Fruit fly (Drosophila melanogaster) whole organism, embryonic: ENCODE measurements around the gene mRpL46.

Experiments
- ATbp ChIP-seq: fragments of 200-800 bp; sonication (Bioruptor generic); optimal IDR thresholded peaks from 2 replicates; lab custom pipeline; 2017; ENCODE audit warnings: missing biosample characterization, mild to moderate bottlenecking, missing genetic modification characterization, missing genetic modification reagents
- BEAF-32 ChIP-seq: fragments of 200-800 bp; sonication (Bioruptor generic); optimal IDR thresholded peaks from 3 replicates; lab custom pipeline; 2017; ENCODE audit warnings: missing biosample characterization, missing genetic modification characterization, mild to moderate bottlenecking, moderate library complexity, missing genetic modification reagents
- CG10267 ChIP-seq: fragments of 200-800 bp; sonication (Bioruptor generic); optimal IDR thresholded peaks from 2 replicates; lab custom pipeline; 2018; ENCODE audit warnings: missing biosample characterization, mild to moderate bottlenecking, missing genetic modification characterization, moderate library complexity
- CG15011 ChIP-seq: fragments of 200-800 bp; sonication (Bioruptor generic); optimal IDR thresholded peaks from 3 replicates; lab custom pipeline; 2018; ENCODE audit warnings: missing biosample characterization, mild to moderate bottlenecking, missing genetic modification characterization
- CG2129 ChIP-seq: fragments of 200-800 bp; sonication (Bioruptor generic); IDR thresholded peaks from 2 replicates; pipeline ENCODE4 v1.3.6; 2022; ENCODE audit warnings: missing biosample characterization, missing genetic modification characterization; ENCODE audit not compliant: partially characterized antibody
- CG2678 ChIP-seq: fragments of 200-800 bp; sonication (Bioruptor generic); optimal IDR thresholded peaks from 3 replicates; lab custom pipeline; 2019; ENCODE audit warnings: missing biosample characterization, mild to moderate bottlenecking, missing genetic modification characterization, moderate library complexity
- CG2712 ChIP-seq: fragments of 200-800 bp; optimal IDR thresholded peaks from 3 replicates; lab custom pipeline; 2019; ENCODE audit warnings: missing biosample characterization, mild to moderate bottlenecking, missing genetic modification characterization, moderate library complexity
- CG2889 ChIP-seq: fragments of 200-800 bp; sonication (Bioruptor generic); IDR thresholded peaks from 3 replicates; pipeline ENCODE4 v1.3.6; 2022; ENCODE audit warnings: missing biosample characterization, missing genetic modification characterization
- CG33557 ChIP-seq: fragments of 200-800 bp; sonication (Bioruptor generic); optimal IDR thresholded peaks from 2 replicates; lab custom pipeline; 2019; ENCODE audit warnings: missing biosample characterization, mild to moderate bottlenecking, missing genetic modification characterization, moderate library complexity
- CG42726 ChIP-seq: fragments of 200-800 bp; sonication (Bioruptor generic); IDR thresholded peaks from 2 replicates; pipeline ENCODE4 v1.3.6; 2022; ENCODE audit warnings: missing biosample characterization, missing genetic modification characterization; ENCODE audit not compliant: partially characterized antibody
- CG4730 ChIP-seq: fragments of 200-800 bp; sonication (Bioruptor generic); IDR thresholded peaks from 2 replicates; pipeline ENCODE4 v1.3.6; 2022; ENCODE audit warnings: missing biosample characterization, missing genetic modification characterization
- CG6254 ChIP-seq: fragments of 200-800 bp; sonication (Bioruptor generic); optimal IDR thresholded peaks from 3 replicates; lab custom pipeline; 2017; ENCODE audit warnings: mild to moderate bottlenecking, missing biosample characterization, missing genetic modification reagents, missing genetic modification characterization
- CG6689 ChIP-seq: fragments of 200-800 bp; sonication (Bioruptor generic); IDR thresholded peaks from 2 replicates; pipeline ENCODE4 v1.3.6; 2022; ENCODE audit warnings: missing biosample characterization, missing genetic modification characterization
- CG7928 ChIP-seq: fragments of 200-800 bp; sonication (Bioruptor generic); optimal IDR thresholded peaks from 2 replicates; lab custom pipeline; 2017; ENCODE audit warnings: missing biosample characterization, mild to moderate bottlenecking, missing genetic modification characterization
- CG8765 ChIP-seq: fragments of 200-800 bp; sonication (Bioruptor generic); IDR thresholded peaks from 2 replicates; pipeline ENCODE4 v1.3.6; 2022; ENCODE audit warnings: missing biosample characterization, missing genetic modification characterization
- CoRest ChIP-seq: fragments of 200-800 bp; sonication (Bioruptor generic); optimal IDR thresholded peaks from 3 replicates; lab custom pipeline; 2018; ENCODE audit warnings: missing biosample characterization, mild to moderate bottlenecking, missing genetic modification characterization, moderate library complexity
- Dfd ChIP-seq, 2 experiments: fragments of >200 bp; optimal IDR thresholded peaks; 2 replicates each; lab custom pipeline; 2017; ENCODE audit warnings: missing biosample characterization in 2 of 2, missing genetic modification characterization in 2 of 2
- Dref ChIP-seq: fragments of 200-800 bp; sonication (Bioruptor generic); IDR thresholded peaks from 2 replicates; pipeline ENCODE4 v1.3.6; 2022; ENCODE audit warnings: missing biosample characterization, missing genetic modification characterization
- E2f1 ChIP-seq: fragments of 200-800 bp; sonication (Bioruptor generic); IDR thresholded peaks from 2 replicates; pipeline ENCODE4 v1.3.6; 2022; ENCODE audit warnings: missing biosample characterization, missing genetic modification characterization
- Fer1 ChIP-seq: fragments of 200-800 bp; sonication (Bioruptor generic); optimal IDR thresholded peaks from 2 replicates; lab custom pipeline; 2017; ENCODE audit warnings: missing biosample characterization, mild to moderate bottlenecking, missing genetic modification characterization
- Fer2 ChIP-seq: fragments of 200-800 bp; sonication (Bioruptor generic); optimal IDR thresholded peaks from 2 replicates; lab custom pipeline; 2018; ENCODE audit warnings: missing biosample characterization, mild to moderate bottlenecking, missing genetic modification characterization, moderate library complexity
- HLHmδ ChIP-seq: fragments of 200-800 bp; sonication (Bioruptor generic); optimal IDR thresholded peaks from 2 replicates; lab custom pipeline; 2018; ENCODE audit warnings: missing biosample characterization, mild to moderate bottlenecking, missing genetic modification characterization, moderate library complexity
- Hr39 ChIP-seq: fragments of >200 bp; optimal IDR thresholded peaks from 2 replicates; lab custom pipeline; 2017
- MTF-1 ChIP-seq: fragments of 200-800 bp; sonication (Bioruptor generic); optimal IDR thresholded peaks from 2 replicates; lab custom pipeline; 2018; ENCODE audit warnings: missing biosample characterization, mild to moderate bottlenecking, missing genetic modification characterization, borderline replicate concordance
- NC2α ChIP-seq: fragments of 200-800 bp; sonication (Bioruptor generic); optimal IDR thresholded peaks from 2 replicates; lab custom pipeline; 2016; ENCODE audit warnings: missing biosample characterization, missing genetic modification characterization
- Nf-YB ChIP-seq: fragments of 200-800 bp; sonication (Bioruptor generic); optimal IDR thresholded peaks from 3 replicates; lab custom pipeline; 2019; ENCODE audit warnings: missing biosample characterization, mild to moderate bottlenecking, missing genetic modification characterization, moderate library complexity
- Oaz ChIP-seq: fragments of 200-800 bp; sonication (Bioruptor generic); IDR thresholded peaks from 2 replicates; pipeline ENCODE4 v1.3.6; 2022; ENCODE audit warnings: missing biosample characterization, missing genetic modification characterization
- Rfx ChIP-seq: fragments of 200-800 bp; sonication (Bioruptor generic); IDR thresholded peaks from 2 replicates; pipeline ENCODE4 v1.3.6; 2022; ENCODE audit warnings: missing biosample characterization, missing genetic modification characterization
- Sox100B ChIP-seq: fragments of 200-800 bp; sonication (Bioruptor generic); optimal IDR thresholded peaks from 3 replicates; lab custom pipeline; 2018; ENCODE audit warnings: missing biosample characterization, mild to moderate bottlenecking, missing genetic modification characterization
- Vsx1 ChIP-seq: fragments of 200-800 bp; sonication (Bioruptor generic); optimal IDR thresholded peaks from 2 replicates; lab custom pipeline; 2017; ENCODE audit warnings: missing biosample characterization, mild to moderate bottlenecking, missing genetic modification characterization, missing genetic modification reagents
- ase ChIP-seq: fragments of 200-800 bp; sonication (Bioruptor generic); IDR thresholded peaks from 3 replicates; pipeline ENCODE4 v1.3.6; 2022; ENCODE audit warnings: missing biosample characterization, missing genetic modification characterization
- cas ChIP-seq: fragments of 200-800 bp; sonication (Bioruptor generic); IDR thresholded peaks from 2 replicates; pipeline ENCODE4 v1.3.6; 2022; ENCODE audit warnings: missing biosample characterization, missing genetic modification characterization
- chn ChIP-seq: fragments of 200-800 bp; sonication (Bioruptor generic); optimal IDR thresholded peaks from 2 replicates; lab custom pipeline; 2016; ENCODE audit warnings: missing biosample characterization, missing genetic modification characterization
- dmrt11E ChIP-seq: fragments of 200-800 bp; sonication (Bioruptor generic); optimal IDR thresholded peaks from 3 replicates; lab custom pipeline; 2018; ENCODE audit warnings: missing biosample characterization, mild to moderate bottlenecking, missing genetic modification characterization, moderate library complexity
- gfzf ChIP-seq: fragments of 200-800 bp; sonication (Bioruptor generic); optimal IDR thresholded peaks from 2 replicates; lab custom pipeline; 2016; ENCODE audit warnings: missing biosample characterization, mild to moderate bottlenecking, missing genetic modification characterization, moderate library complexity
- gsb ChIP-seq: fragments of 200-800 bp; sonication (Bioruptor generic); IDR thresholded peaks from 2 replicates; pipeline ENCODE4 v1.3.6; 2022; ENCODE audit warnings: missing biosample characterization, missing genetic modification characterization
- hbn ChIP-seq: fragments of 200-800 bp; sonication (Bioruptor generic); IDR thresholded peaks from 2 replicates; pipeline ENCODE4 v1.3.6; 2022; ENCODE audit warnings: missing biosample characterization, missing genetic modification characterization; ENCODE audit not compliant: partially characterized antibody
- mirr ChIP-seq: fragments of 200-800 bp; sonication (Bioruptor generic); optimal IDR thresholded peaks from 3 replicates; lab custom pipeline; 2018; ENCODE audit warnings: missing biosample characterization, mild to moderate bottlenecking, missing genetic modification characterization
- mld ChIP-seq: fragments of 200-800 bp; sonication (Bioruptor generic); IDR thresholded peaks from 3 replicates; pipeline ENCODE4 v1.3.6; 2022; ENCODE audit warnings: missing biosample characterization, missing genetic modification characterization; ENCODE audit not compliant: partially characterized antibody
- nerfin-1 ChIP-seq: fragments of 200-800 bp; sonication (Bioruptor generic); optimal IDR thresholded peaks from 3 replicates; lab custom pipeline; 2019; ENCODE audit warnings: missing biosample characterization, mild to moderate bottlenecking, missing genetic modification characterization, moderate library complexity
- onecut ChIP-seq: fragments of 200-800 bp; sonication (Bioruptor generic); IDR thresholded peaks from 2 replicates; pipeline ENCODE4 v1.3.6; 2022; ENCODE audit warnings: missing biosample characterization, missing genetic modification characterization
- prd ChIP-seq, 3 experiments: fragments of >200 bp in 2 of 3; fragments of 200-800 bp in 1 of 3; sonication (Bioruptor generic) in 1 of 3; optimal IDR thresholded peaks in 2 of 3; IDR thresholded peaks in 1 of 3; 2 replicates in 2 of 3; 3 replicates in 1 of 3; pipeline versions ENCODE4 v1.3.6 to Lab custom; 2017 to 2022; ENCODE audit warnings: missing biosample characterization in 1 of 3, missing genetic modification characterization in 1 of 3
- pros ChIP-seq: fragments of 200-800 bp; sonication (Bioruptor generic); optimal IDR thresholded peaks from 3 replicates; lab custom pipeline; 2019; ENCODE audit warnings: missing biosample characterization, mild to moderate bottlenecking, missing genetic modification characterization, moderate library complexity
- rib ChIP-seq: fragments of 200-800 bp; sonication (Bioruptor generic); IDR thresholded peaks from 2 replicates; pipeline ENCODE4 v1.3.6; 2022; ENCODE audit warnings: missing biosample characterization, missing genetic modification characterization
- shn ChIP-seq: fragments of 200-800 bp; sonication (Bioruptor generic); optimal IDR thresholded peaks from 3 replicates; lab custom pipeline; 2016; ENCODE audit warnings: missing biosample characterization, missing genetic modification characterization
- sqz ChIP-seq: fragments of 200-800 bp; sonication (Bioruptor generic); optimal IDR thresholded peaks from 3 replicates; lab custom pipeline; 2018; ENCODE audit warnings: missing biosample characterization, mild to moderate bottlenecking, missing genetic modification characterization
- tio ChIP-seq: fragments of 200-800 bp; sonication (Bioruptor generic); optimal IDR thresholded peaks from 2 replicates; lab custom pipeline; 2017; ENCODE audit warnings: missing biosample characterization, missing genetic modification characterization, inconsistent platforms
- zen ChIP-seq: fragments of 200-800 bp; sonication (Bioruptor generic); optimal IDR thresholded peaks from 3 replicates; lab custom pipeline; 2018; ENCODE audit warnings: missing biosample characterization, mild to moderate bottlenecking, missing genetic modification characterization, moderate library complexity

mRpL46 gene

dm6 chr3L:1794943-1795696 is 17.9 kb downstream of the mRpL46 start, which contains the start of the genes alpha-Spec, dlt and Cdc37 (continued):
- TF ChIP-seq CG2712 (tag; lab: Kevin White, UChicago) = peak; percentile 66
- peak; percentile 4 for TF ChIP-seq chn
- TF ChIP-seq pros = peak; percentile 15
- no peak for TF ChIP-seq tio (GFP tag; lab: Kevin White, UChicago)
- TF ChIP-seq CG4730 (GFP tag; lab: Robert Waterston, UW) = no peak
- TF ChIP-seq CG33557 (GFP tag; lab: Kevin White, UChicago) = peak; percentile 29
- no peak for TF ChIP-seq Hr39 (lab: Kevin White, UChicago)
- no peak for TF ChIP-seq Sox100B (GFP tag; lab: Kevin White, UChicago)
- TF ChIP-seq BEAF-32 (GFP tag; lab: Kevin White, UChicago) = peak; percentile 86
- peak; percentile 66 for TF ChIP-seq CG42726
- TF ChIP-seq Vsx1 (GFP tag; lab: Kevin White, UChicago) = no peak
- TF ChIP-seq CG10267 = peak; percentile 79
- no peak for TF ChIP-seq gsb (GFP tag; lab: Robert Waterston, UW)
- no peak for TF ChIP-seq Dfd (GFP tag; optimal IDR thresholded peaks at IDR 0.05; lab: Kevin White, UChicago)
- TF ChIP-seq CG2129 (GFP tag; lab: Robert Waterston, UW) = peak; percentile 38; the same call in 1 of the 2 replicates
- TF ChIP-seq ATbp (GFP tag; lab: Kevin White, UChicago) = no peak
- no peak for TF ChIP-seq nerfin-1 (tag; lab: Kevin White, UChicago)
- peak; percentile 14 for TF ChIP-seq Nf-YB (GFP tag; lab: Kevin White, UChicago)
- no peak for TF ChIP-seq HLHmδ (GFP tag; lab: Kevin White, UChicago)
- TF ChIP-seq cas = no peak
- TF ChIP-seq MTF-1 (GFP tag; lab: Kevin White, UChicago) = peak; percentile 15
- TF ChIP-seq mirr = no peak
- TF ChIP-seq prd (optimal IDR thresholded peaks at IDR 0.05; lab: Kevin White, UChicago) = no peak
- no peak for TF ChIP-seq prd (GFP tag; IDR thresholded peaks at IDR 0.05; lab: Robert Waterston, UW)
- TF ChIP-seq dmrt11E = no peak
- TF ChIP-seq Rfx = peak; percentile 51
- no peak for TF ChIP-seq CG6689 (GFP tag; lab: Robert Waterston, UW)
- TF ChIP-seq hbn (GFP tag; lab: Robert Waterston, UW) = peak; percentile 73
- no peak for TF ChIP-seq rib (GFP tag; lab: Robert Waterston, UW)
- peak; percentile 5 for TF ChIP-seq zen (tag; lab: Kevin White, UChicago)
- TF ChIP-seq gfzf (GFP tag; lab: Kevin White, UChicago) = peak; percentile 92
- TF ChIP-seq Fer2 (tag; lab: Kevin White, UChicago) = no peak
- peak; percentile 20 for TF ChIP-seq CoRest (tag; lab: Kevin White, UChicago)
- no peak for TF ChIP-seq shn (GFP tag; lab: Kevin White, UChicago)
- peak; percentile 9 for TF ChIP-seq Fer1 (GFP tag; lab: Kevin White, UChicago)
- peak; percentile 95 for TF ChIP-seq Dref (GFP tag; lab: Robert Waterston, UW)
- no peak for TF ChIP-seq CG2678 (tag; lab: Kevin White, UChicago)
- no peak for TF ChIP-seq sqz (GFP tag; lab: Kevin White, UChicago)
- TF ChIP-seq onecut = peak; percentile 67
- TF ChIP-seq CG15011 (GFP tag; lab: Kevin White, UChicago) = no peak
- no peak for TF ChIP-seq ase (GFP tag; lab: Robert Waterston, UW)
- TF ChIP-seq CG7928 (GFP tag; lab: Kevin White, UChicago) = peak; percentile 34
- peak; percentile 62; the same call in 1 of the 3 replicates for TF ChIP-seq mld (GFP tag; lab: Robert Waterston, UW)
- peak; percentile 72 for TF ChIP-seq CG6254 (GFP tag; lab: Kevin White, UChicago)
- TF ChIP-seq CG8765 (GFP tag; lab: Robert Waterston, UW) = no peak
- TF ChIP-seq NC2α (GFP tag; lab: Kevin White, UChicago) = peak; percentile 8
- no peak for TF ChIP-seq Oaz (GFP tag; lab: Robert Waterston, UW)
- TF ChIP-seq CG2889 (GFP tag; lab: Robert Waterston, UW) = no peak
- no peak for TF ChIP-seq E2f1
